Worm (Caenorhabditis elegans) whole organism, L4/young adult: ENCODE data around the gene srt-7.

ENCODE experiments used
- W03F9.2 ChIP-seq: fragments of 150-350 bp; optimal IDR thresholded peaks from 2 replicates; lab custom pipeline; 2014; ENCODE audit warnings: missing biosample characterization, missing genetic modification characterization
- him-1 ChIP-seq: sonication (generic microtip); optimal IDR thresholded peaks from 2 replicates; lab custom pipeline; 2016; ENCODE audit warnings: missing genotype, missing genetic modification reagents, missing genetic modification characterization, missing compliant biosample characterization

- TF ChIP-seq him-1 (tag; lab: Kevin White, UChicago): no peak
- TF ChIP-seq W03F9.2 (tag; lab: Kevin White, UChicago): no peak
These were observed 42.3 kb upstream of the srt-7 start, which contains the start of gene chpf-2 for ce11 chrV:3039282-3039681.
